Worm (Caenorhabditis elegans): ENCODE results near the gene ttbk-6.

DNA sequence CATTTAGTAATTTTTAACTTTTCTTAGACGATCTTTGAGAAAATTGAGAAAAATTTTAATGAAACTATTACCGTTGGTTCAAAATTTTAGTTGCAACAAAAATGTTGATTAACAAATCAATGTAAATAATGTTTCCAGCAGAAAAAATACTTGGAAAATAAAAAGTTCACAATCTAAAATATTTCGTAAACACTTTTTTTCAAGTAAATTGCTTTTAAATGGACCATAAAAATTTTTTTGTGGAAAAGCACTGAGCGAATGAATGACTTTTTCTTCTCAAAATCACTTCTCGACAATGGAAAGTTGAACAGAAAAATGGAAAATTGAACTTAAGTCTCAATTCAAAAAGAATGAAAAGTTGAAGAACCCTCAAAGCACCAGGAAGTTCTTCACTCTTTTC, 21.0 kb upstream of the ttbk-6 start, which contains the start of gene C45G9.8:
- TF ChIP-seq unc-39 (tag; optimal IDR thresholded peaks at IDR 0.05): no peak
- no peak for TF ChIP-seq ama-1 (optimal IDR thresholded peaks at IDR 0.05)
- no peak for TF ChIP-seq lin-11 (tag; optimal IDR thresholded peaks at IDR 0.05)
- no peak for TF ChIP-seq unc-62 (GFP tag; optimal IDR thresholded peaks at IDR 0.05)
- TF ChIP-seq R02D3.7 (tag; optimal IDR thresholded peaks at IDR 0.05): no peak
- no peak for TF ChIP-seq snpc-4 (tag; optimal IDR thresholded peaks at IDR 0.05)

All from whole organism, L2 larva.